Worm (Caenorhabditis elegans): ENCODE measurements around the gene F48G7.8.

F48G7.8 gene

ce11 chrV:615275-615674, 12.2 kb downstream of the F48G7.8 start, which contains the start of gene F48G7.13:
F48G7.13 (plus strand) TSS chrV:615575.
- TF ChIP-seq ceh-100 (GFP tag; IDR thresholded peaks at IDR 0.05) = no peak
- no peak for TF ChIP-seq ztf-3 (GFP tag; optimal IDR thresholded peaks at IDR 0.05)

ce11 chrV:610217-610616, 17.3 kb downstream of the F48G7.8 start, which contains the start of gene nhr-90:
nhr-90 (plus strand) TSS chrV:610512.
- TF ChIP-seq T26A5.8 (tag; optimal IDR thresholded peaks at IDR 0.05) (no peak), akir-1 (GFP tag; optimal IDR thresholded peaks at IDR 0.05) (no peak), F37B4.10 (GFP tag; IDR thresholded peaks at IDR 0.05) (no peak), madf-6 (GFP tag; IDR thresholded peaks at IDR 0.05) (no peak), unc-62 (GFP tag; optimal IDR thresholded peaks at IDR 0.05) (no peak), Y53F4B.3 (GFP tag; IDR thresholded peaks at IDR 0.05) (no peak)

DNA sequence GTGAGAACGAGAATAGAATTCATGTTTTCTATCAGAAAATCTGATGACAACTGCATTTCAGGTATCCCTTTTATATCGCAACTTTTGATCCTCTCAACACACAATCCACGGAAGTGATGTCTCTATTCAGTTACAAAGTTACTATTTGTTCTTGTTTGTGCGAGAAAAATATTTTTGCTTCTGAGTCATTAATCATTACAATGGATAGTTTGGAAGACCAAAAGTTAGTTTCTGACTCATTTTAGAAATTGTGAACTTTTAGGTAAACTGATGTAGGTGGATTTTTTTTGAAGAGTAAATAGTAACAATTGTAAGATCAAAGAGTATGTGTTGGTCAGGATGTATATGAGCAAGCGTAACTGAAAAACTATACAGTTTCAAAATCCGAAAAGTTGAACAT, 17.8 kb downstream of the F48G7.8 start, which contains the start of gene srlf-36:
TSS of gene srlf-36 (minus strand) at position 101 of the 400 bp plus-strand sequence.
- TF ChIP-seq egl-18 (GFP tag; IDR thresholded peaks at IDR 0.05) = no peak
- TF ChIP-seq F22D6.2 (tag; optimal IDR thresholded peaks at IDR 0.05) = no peak
- no peak for TF ChIP-seq lag-1 (GFP tag; IDR thresholded peaks at IDR 0.05)
- no peak for TF ChIP-seq C06A6.2 (GFP tag; conservative IDR thresholded peaks at IDR 0.05)
- TF ChIP-seq mel-28 (tag; optimal IDR thresholded peaks at IDR 0.05; ENCODE audit: borderline replicate concordance) = no peak
- TF ChIP-seq Y56A3A.18 (GFP tag; IDR thresholded peaks at IDR 0.05) = no peak
- TF ChIP-seq dpff-1 (tag; optimal IDR thresholded peaks at IDR 0.05) = no peak
- no peak for TF ChIP-seq nhr-27 (tag; optimal IDR thresholded peaks at IDR 0.05)

DNA sequence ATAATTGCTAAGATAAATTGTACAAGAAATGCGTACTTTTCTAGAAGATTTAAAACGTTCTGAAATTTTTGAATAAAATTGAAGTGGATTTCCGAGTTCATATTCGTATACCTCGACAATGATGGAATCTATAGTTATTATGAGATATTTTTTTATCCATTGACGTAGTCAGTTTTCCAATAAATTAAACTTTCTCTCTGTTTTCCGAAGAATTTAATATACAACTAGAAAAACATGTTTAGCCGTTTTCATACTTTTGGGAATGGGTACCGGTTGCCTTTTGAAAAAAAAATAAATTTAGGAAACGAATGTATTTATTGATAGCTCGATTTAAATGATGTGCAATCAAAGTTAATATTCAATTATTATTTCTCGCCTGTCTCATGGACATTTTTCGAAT, 18.6 kb downstream of the F48G7.8 start, which contains the start of gene srw-109:
TSS of gene srw-109 (minus strand) at position 101 of the 400 bp plus-strand sequence.
- no peak for TF ChIP-seq mcd-1 (GFP tag; IDR thresholded peaks at IDR 0.05)
- TF ChIP-seq hsf-1 (GFP tag; IDR thresholded peaks at IDR 0.05) = no peak
- TF ChIP-seq ceh-27 (GFP tag; optimal IDR thresholded peaks at IDR 0.05) = no peak
- no peak for TF ChIP-seq B0336.3 (GFP tag; IDR thresholded peaks at IDR 0.05)
- no peak for TF ChIP-seq snpc-3.4 (tag; optimal IDR thresholded peaks at IDR 0.05)
- TF ChIP-seq nhr-27 (tag; optimal IDR thresholded peaks at IDR 0.05) = no peak
- TF ChIP-seq rec-8 (tag; optimal IDR thresholded peaks at IDR 0.05) = no peak
- no peak for TF ChIP-seq attf-6 (GFP tag; IDR thresholded peaks at IDR 0.05)
- TF ChIP-seq pbrm-1 (GFP tag; IDR thresholded peaks at IDR 0.05) = no peak
- TF ChIP-seq bed-1 (GFP tag; IDR thresholded peaks at IDR 0.05) = no peak
- no peak for TF ChIP-seq rcor-1 (GFP tag; IDR thresholded peaks at IDR 0.05)
- TF ChIP-seq Y53F4B.3 (GFP tag; IDR thresholded peaks at IDR 0.05) = no peak
- TF ChIP-seq dox-1 (GFP tag; IDR thresholded peaks at IDR 0.05) = no peak

ce11 chrV:604105-604504, 23.4 kb downstream of the F48G7.8 start, which contains the start of gene srlf-37:
srlf-37 (minus strand) TSS chrV:604205.
- no peak for TF ChIP-seq unc-62 (GFP tag; optimal IDR thresholded peaks at IDR 0.05)
- TF ChIP-seq ZK185.1 (tag; optimal IDR thresholded peaks at IDR 0.05; ENCODE audit: poor library complexity, severe bottlenecking) = no peak
- TF ChIP-seq K12H6.12 (tag; optimal IDR thresholded peaks at IDR 0.05) = no peak
- no peak for TF ChIP-seq ceh-100 (GFP tag; IDR thresholded peaks at IDR 0.05)
- no peak for TF ChIP-seq unc-130 (GFP tag; optimal IDR thresholded peaks at IDR 0.05)
- no peak for TF ChIP-seq Y53F4B.3 (GFP tag; IDR thresholded peaks at IDR 0.05)
- TF ChIP-seq C06A6.2 (GFP tag; conservative IDR thresholded peaks at IDR 0.05) = no peak
- TF ChIP-seq ekl-4 (GFP tag; IDR thresholded peaks at IDR 0.05) = no peak
- TF ChIP-seq Y79H2A.3 (GFP tag; conservative IDR thresholded peaks at IDR 0.05) = no peak
- TF ChIP-seq ceh-58 (GFP tag; IDR thresholded peaks at IDR 0.05) = no peak
